Fruit fly (Drosophila melanogaster) whole organism, embryonic: ENCODE results near the gene Dh31.

Source experiments
- CG1024 ChIP-seq: fragments of 200-800 bp; sonication (Bioruptor generic); IDR thresholded peaks from 2 replicates; pipeline ENCODE4 v1.3.6; 2022; ENCODE audit warnings: missing biosample characterization, missing genetic modification characterization
- CG10543 ChIP-seq: fragments of 200-800 bp; sonication (Bioruptor generic); optimal IDR thresholded peaks from 3 replicates; lab custom pipeline; 2017; ENCODE audit warnings: missing biosample characterization, mild to moderate bottlenecking, missing genetic modification characterization, moderate library complexity
- CG11560 ChIP-seq: fragments of 200-800 bp; sonication (Bioruptor generic); IDR thresholded peaks from 3 replicates; pipeline ENCODE4 v1.3.6; 2022; ENCODE audit warnings: missing biosample characterization, missing genetic modification characterization
- CG12299 ChIP-seq: fragments of 200-800 bp; sonication (Bioruptor generic); optimal IDR thresholded peaks from 2 replicates; lab custom pipeline; 2018; ENCODE audit warnings: missing biosample characterization, mild to moderate bottlenecking, missing genetic modification characterization
- CG13123 ChIP-seq: fragments of 200-800 bp; sonication (Bioruptor generic); optimal IDR thresholded peaks from 2 replicates; lab custom pipeline; 2016; ENCODE audit warnings: missing biosample characterization, missing genetic modification characterization
- CG13424 ChIP-seq: fragments of 200-800 bp; sonication (Bioruptor generic); optimal IDR thresholded peaks from 2 replicates; lab custom pipeline; 2019; ENCODE audit warnings: missing biosample characterization, mild to moderate bottlenecking, missing genetic modification characterization, moderate library complexity
- CG13624 ChIP-seq: fragments of 200-800 bp; sonication (Bioruptor generic); optimal IDR thresholded peaks from 2 replicates; lab custom pipeline; 2016; ENCODE audit warnings: missing biosample characterization, missing genetic modification characterization
- CG14050 ChIP-seq: fragments of 200-800 bp; sonication (Bioruptor generic); IDR thresholded peaks from 3 replicates; pipeline ENCODE4 v1.3.6; 2022; ENCODE audit warnings: missing biosample characterization, missing genetic modification characterization
- CG15073 ChIP-seq: fragments of 200-800 bp; sonication (Bioruptor generic); optimal IDR thresholded peaks from 2 replicates; lab custom pipeline; 2016; ENCODE audit warnings: missing biosample characterization, missing genetic modification characterization
- CG15514 ChIP-seq: fragments of 200-800 bp; sonication (Bioruptor generic); optimal IDR thresholded peaks from 3 replicates; lab custom pipeline; 2017; ENCODE audit warnings: missing biosample characterization, missing genetic modification characterization, mild to moderate bottlenecking, moderate library complexity, missing genetic modification reagents
- CG15601 ChIP-seq: fragments of 200-800 bp; sonication (Bioruptor generic); optimal IDR thresholded peaks from 3 replicates; lab custom pipeline; 2019; ENCODE audit warnings: missing biosample characterization, mild to moderate bottlenecking, missing genetic modification characterization, moderate library complexity
- CG16813 ChIP-seq: fragments of 200-800 bp; sonication (Bioruptor generic); IDR thresholded peaks from 3 replicates; pipeline ENCODE4 v1.3.6; 2022; ENCODE audit warnings: missing biosample characterization, missing genetic modification characterization; ENCODE audit not compliant: partially characterized antibody
- CG18262 ChIP-seq: fragments of 200-800 bp; optimal IDR thresholded peaks from 3 replicates; lab custom pipeline; 2019; ENCODE audit warnings: missing biosample characterization, mild to moderate bottlenecking, missing genetic modification characterization, moderate library complexity
- CG18599 ChIP-seq: fragments of 200-800 bp; sonication (Bioruptor generic); optimal IDR thresholded peaks from 3 replicates; lab custom pipeline; 2017; ENCODE audit warnings: missing biosample characterization, missing genetic modification characterization, mild to moderate bottlenecking, moderate library complexity, missing genetic modification reagents
- CG2116 ChIP-seq: fragments of 200-800 bp; sonication (Bioruptor generic); optimal IDR thresholded peaks from 3 replicates; lab custom pipeline; 2018; ENCODE audit warnings: missing biosample characterization, mild to moderate bottlenecking, missing genetic modification characterization
- CG32532 ChIP-seq: fragments of 200-800 bp; sonication (Bioruptor generic); IDR thresholded peaks from 2 replicates; pipeline ENCODE4 v1.3.6; 2022; ENCODE audit warnings: missing biosample characterization, missing genetic modification characterization
- CG34422 ChIP-seq: fragments of 200-800 bp; sonication (Bioruptor generic); IDR thresholded peaks from 3 replicates; pipeline ENCODE4 v1.3.6; 2022; ENCODE audit warnings: missing biosample characterization, missing genetic modification characterization
- CG4328 ChIP-seq: fragments of 200-800 bp; sonication (Bioruptor generic); optimal IDR thresholded peaks from 3 replicates; lab custom pipeline; 2017; ENCODE audit warnings: missing biosample characterization, missing genetic modification reagents, missing genetic modification characterization
- CG4424 ChIP-seq: fragments of 200-800 bp; sonication (Bioruptor generic); optimal IDR thresholded peaks from 3 replicates; lab custom pipeline; 2016; ENCODE audit warnings: missing biosample characterization, missing genetic modification characterization
- CG8924 ChIP-seq: fragments of 200-800 bp; optimal IDR thresholded peaks from 3 replicates; lab custom pipeline; 2019; ENCODE audit warnings: missing biosample characterization, mild to moderate bottlenecking, missing genetic modification characterization, moderate library complexity
- CG9437 ChIP-seq: fragments of 200-800 bp; sonication (Bioruptor generic); optimal IDR thresholded peaks from 2 replicates; lab custom pipeline; 2018; ENCODE audit warnings: missing biosample characterization, mild to moderate bottlenecking, missing genetic modification characterization
- CkIIα-i1 ChIP-seq: fragments of 200-800 bp; sonication (Bioruptor generic); IDR thresholded peaks from 2 replicates; pipeline ENCODE4 v1.3.6; 2022; ENCODE audit warnings: missing biosample characterization, missing genetic modification characterization
- Dfd ChIP-seq, 2 experiments: fragments of >200 bp; optimal IDR thresholded peaks; 2 replicates each; lab custom pipeline; 2017; ENCODE audit warnings: missing biosample characterization in 2 of 2, missing genetic modification characterization in 2 of 2
- E2f1 ChIP-seq: fragments of 200-800 bp; sonication (Bioruptor generic); IDR thresholded peaks from 2 replicates; pipeline ENCODE4 v1.3.6; 2022; ENCODE audit warnings: missing biosample characterization, missing genetic modification characterization
- Lpt ChIP-seq: fragments of >200 bp; optimal IDR thresholded peaks from 2 replicates; lab custom pipeline; 2018; ENCODE audit warnings: missing biosample characterization, missing genetic modification characterization
- Nf-YA ChIP-seq: fragments of 200-800 bp; sonication (Bioruptor generic); IDR thresholded peaks from 2 replicates; pipeline ENCODE4 v1.3.6; 2022; ENCODE audit warnings: missing biosample characterization, missing genetic modification characterization
- Nf-YB ChIP-seq: fragments of 200-800 bp; sonication (Bioruptor generic); optimal IDR thresholded peaks from 3 replicates; lab custom pipeline; 2019; ENCODE audit warnings: missing biosample characterization, mild to moderate bottlenecking, missing genetic modification characterization, moderate library complexity
- Side ChIP-seq: fragments of 200-800 bp; sonication (Bioruptor generic); optimal IDR thresholded peaks from 2 replicates; lab custom pipeline; 2016; ENCODE audit warnings: missing biosample characterization, missing genetic modification characterization
- Sox100B ChIP-seq: fragments of 200-800 bp; sonication (Bioruptor generic); optimal IDR thresholded peaks from 3 replicates; lab custom pipeline; 2018; ENCODE audit warnings: missing biosample characterization, mild to moderate bottlenecking, missing genetic modification characterization
- Sry-δ ChIP-seq: fragments of 200-800 bp; sonication (Bioruptor generic); optimal IDR thresholded peaks from 2 replicates; lab custom pipeline; 2016; ENCODE audit warnings: missing biosample characterization, missing genetic modification characterization
- YL-1 ChIP-seq: fragments of 200-800 bp; sonication (Bioruptor generic); optimal IDR thresholded peaks from 3 replicates; lab custom pipeline; 2017; ENCODE audit warnings: missing biosample characterization, mild to moderate bottlenecking, missing genetic modification characterization
- az2 ChIP-seq: fragments of 200-800 bp; sonication (Bioruptor generic); optimal IDR thresholded peaks from 3 replicates; lab custom pipeline; 2016; ENCODE audit warnings: missing biosample characterization, missing genetic modification characterization
- bbx ChIP-seq: fragments of 200-800 bp; sonication (Bioruptor generic); IDR thresholded peaks from 2 replicates; pipeline ENCODE4 v1.3.6; 2022; ENCODE audit warnings: missing biosample characterization, missing genetic modification characterization; ENCODE audit not compliant: partially characterized antibody
- exex ChIP-seq: fragments of 200-800 bp; sonication (Bioruptor generic); optimal IDR thresholded peaks from 4 replicates; lab custom pipeline; 2018; ENCODE audit warnings: missing biosample characterization, mild to moderate bottlenecking, missing genetic modification characterization, moderate library complexity
- jigr1 ChIP-seq: fragments of 200-800 bp; sonication (Bioruptor generic); IDR thresholded peaks from 3 replicates; pipeline ENCODE4 v1.3.6; 2022; ENCODE audit warnings: missing biosample characterization, missing genetic modification characterization
- knrl ChIP-seq: fragments of 200-800 bp; sonication (Bioruptor generic); IDR thresholded peaks from 3 replicates; pipeline ENCODE4 v1.3.6; 2022; ENCODE audit warnings: missing biosample characterization, missing genetic modification characterization; ENCODE audit not compliant: partially characterized antibody
- mirr ChIP-seq: fragments of 200-800 bp; sonication (Bioruptor generic); optimal IDR thresholded peaks from 3 replicates; lab custom pipeline; 2018; ENCODE audit warnings: missing biosample characterization, mild to moderate bottlenecking, missing genetic modification characterization
- mld ChIP-seq: fragments of 200-800 bp; sonication (Bioruptor generic); IDR thresholded peaks from 3 replicates; pipeline ENCODE4 v1.3.6; 2022; ENCODE audit warnings: missing biosample characterization, missing genetic modification characterization; ENCODE audit not compliant: partially characterized antibody
- nerfin-1 ChIP-seq: fragments of 200-800 bp; sonication (Bioruptor generic); optimal IDR thresholded peaks from 3 replicates; lab custom pipeline; 2019; ENCODE audit warnings: missing biosample characterization, mild to moderate bottlenecking, missing genetic modification characterization, moderate library complexity
- nmo ChIP-seq: fragments of 200-800 bp; sonication (Bioruptor generic); optimal IDR thresholded peaks from 2 replicates; lab custom pipeline; 2018; ENCODE audit warnings: missing biosample characterization, mild to moderate bottlenecking, missing genetic modification characterization, moderate library complexity
- pita ChIP-seq: fragments of 200-800 bp; sonication (Bioruptor generic); optimal IDR thresholded peaks from 2 replicates; lab custom pipeline; 2017; ENCODE audit warnings: missing biosample characterization, mild to moderate bottlenecking, missing genetic modification characterization
- repo ChIP-seq: fragments of 200-800 bp; sonication (Bioruptor generic); optimal IDR thresholded peaks from 2 replicates; lab custom pipeline; 2016; ENCODE audit warnings: missing biosample characterization, missing genetic modification characterization
- rib ChIP-seq: fragments of 200-800 bp; sonication (Bioruptor generic); IDR thresholded peaks from 2 replicates; pipeline ENCODE4 v1.3.6; 2022; ENCODE audit warnings: missing biosample characterization, missing genetic modification characterization
- ro ChIP-seq: fragments of 200-800 bp; sonication (Bioruptor generic); IDR thresholded peaks from 2 replicates; pipeline ENCODE4 v1.3.6; 2022; ENCODE audit warnings: missing biosample characterization, missing genetic modification characterization
- schlank ChIP-seq: fragments of 200-800 bp; sonication (Bioruptor generic); optimal IDR thresholded peaks from 2 replicates; lab custom pipeline; 2018; ENCODE audit warnings: missing biosample characterization, mild to moderate bottlenecking, missing genetic modification characterization
- seq ChIP-seq: fragments of 200-800 bp; sonication (Bioruptor generic); IDR thresholded peaks from 2 replicates; pipeline ENCODE4 v1.3.6; 2022; ENCODE audit warnings: missing biosample characterization, missing genetic modification characterization
- stc ChIP-seq: fragments of 200-800 bp; sonication (Bioruptor generic); IDR thresholded peaks from 2 replicates; pipeline ENCODE4 v1.3.6; 2022; ENCODE audit warnings: missing biosample characterization, missing genetic modification characterization
- tio ChIP-seq: fragments of 200-800 bp; sonication (Bioruptor generic); optimal IDR thresholded peaks from 2 replicates; lab custom pipeline; 2017; ENCODE audit warnings: missing biosample characterization, missing genetic modification characterization, inconsistent platforms
- z ChIP-seq: fragments of 200-800 bp; sonication (Bioruptor generic); IDR thresholded peaks from 3 replicates; pipeline ENCODE4 v1.3.6; 2022; ENCODE audit warnings: missing biosample characterization, missing genetic modification characterization

Dh31 gene

DNA sequence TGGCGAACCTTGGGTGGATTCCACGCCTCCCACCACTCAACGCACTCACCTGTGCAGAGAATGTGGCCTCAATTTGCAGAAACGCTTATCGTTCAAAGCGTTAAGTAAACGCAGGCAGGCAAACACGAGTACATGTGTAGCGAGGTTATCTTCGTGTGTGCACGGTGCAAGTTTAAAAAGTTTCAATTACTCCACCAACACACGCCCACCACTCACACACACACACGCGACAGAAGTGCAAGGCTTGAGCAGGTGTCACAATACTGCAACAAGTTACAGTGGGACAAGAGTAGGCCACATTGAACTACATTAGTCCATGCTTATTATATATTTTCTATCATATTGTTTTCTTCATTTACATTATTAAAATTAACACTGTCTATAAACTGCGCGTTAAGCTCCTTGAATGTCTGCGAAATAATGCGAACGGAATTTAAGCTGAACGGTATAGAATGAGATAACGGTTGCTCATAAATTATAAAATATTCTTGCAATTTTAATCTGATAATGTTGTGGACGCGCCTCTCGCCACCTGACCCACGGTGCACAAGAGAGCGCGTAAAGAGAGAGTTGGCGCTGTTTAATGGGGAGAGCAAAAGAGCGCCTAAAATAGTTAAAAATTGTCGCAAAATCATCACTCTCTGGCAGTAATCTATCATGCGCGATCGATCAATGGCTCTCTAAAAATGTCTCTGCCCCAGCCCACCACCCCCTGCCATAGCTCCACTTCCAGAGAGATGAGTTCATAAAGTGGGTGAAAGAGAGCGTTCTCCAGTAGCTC, 28.1 kb upstream of the Dh31 start (continued):
- TF ChIP-seq nerfin-1 (tag; lab: Kevin White, UChicago) (peak; percentile 95), Dfd (GFP tag; optimal IDR thresholded peaks at IDR 0.05; lab: Kevin White, UChicago) (no peak), az2 (GFP tag; lab: Kevin White, UChicago) (peak; percentile 95), nmo (peak; percentile 98), bbx (GFP tag; lab: Robert Waterston, UW) (no peak; the same call in 1 of the 2 replicates), rib (GFP tag; lab: Robert Waterston, UW) (peak; percentile 25; the same call in 1 of the 2 replicates), CG4328 (peak; percentile 90), CkIIα-i1 (peak; percentile 65; the same call in 1 of the 2 replicates), seq (peak; percentile 96), Side (peak; percentile 70), Sry-δ (GFP tag; lab: Kevin White, UChicago) (peak; percentile 27), CG11560 (tag; lab: Robert Waterston, UW) (peak; percentile 84), ro (GFP tag; lab: Robert Waterston, UW) (peak; percentile 90), CG8924 (tag; lab: Kevin White, UChicago) (peak; percentile 94), CG10543 (GFP tag; lab: Kevin White, UChicago) (peak; percentile 74), CG4424 (GFP tag; lab: Kevin White, UChicago) (peak; percentile 94), E2f1 (GFP tag; lab: Robert Waterston, UW) (peak; percentile 95), CG2116 (GFP tag; lab: Kevin White, UChicago) (peak; percentile 65), CG13424 (tag; lab: Kevin White, UChicago) (peak; percentile 98), CG18262 (tag; lab: Kevin White, UChicago) (peak; percentile 95), CG9437 (GFP tag; lab: Kevin White, UChicago) (peak; percentile 70), CG13624 (GFP tag; lab: Kevin White, UChicago) (peak; percentile 37), CG16813 (no peak), mirr (GFP tag; lab: Kevin White, UChicago) (peak; percentile 56), CG15601 (tag; lab: Kevin White, UChicago) (peak; percentile 96), repo (GFP tag; lab: Kevin White, UChicago) (peak; percentile 52), stc (GFP tag; lab: Robert Waterston, UW) (peak; percentile 98), jigr1 (GFP tag; lab: Robert Waterston, UW) (peak; percentile 97), exex (tag; lab: Kevin White, UChicago) (no peak), CG34422 (peak; percentile 94), CG14050 (GFP tag; lab: Robert Waterston, UW) (peak; percentile 95), YL-1 (GFP tag; lab: Kevin White, UChicago) (peak; percentile 80), Sox100B (GFP tag; lab: Kevin White, UChicago) (peak; percentile 98), CG32532 (GFP tag; lab: Robert Waterston, UW) (peak; percentile 75), pita (no peak), CG15073 (peak; percentile 65), schlank (tag; lab: Kevin White, UChicago) (peak; percentile 64), Nf-YB (GFP tag; lab: Kevin White, UChicago) (peak; percentile 80), mld (GFP tag; lab: Robert Waterston, UW) (no peak), CG13123 (GFP tag; lab: Kevin White, UChicago) (peak; percentile 87), CG1024 (peak; percentile 86), tio (peak; percentile 88), knrl (GFP tag; lab: Robert Waterston, UW) (peak; percentile 65; the same call in 1 of the 3 replicates), CG12299 (peak; percentile 93), CG18599 (GFP tag; lab: Kevin White, UChicago) (peak; percentile 89), Lpt (no peak), CG15514 (GFP tag; lab: Kevin White, UChicago) (peak; percentile 72), z (peak; percentile 35; the same call in 1 of the 3 replicates), Nf-YA (GFP tag; lab: Robert Waterston, UW) (peak; percentile 93)
